Worm (Caenorhabditis elegans) whole organism, mixed stage, embryonic: Measurements from ENCODE around the gene hacl-1.

Experiments used
- lsy-2 ChIP-seq: fragments of 150-350 bp; optimal IDR thresholded peaks from 2 replicates; lab custom pipeline; 2014; ENCODE audit warnings: missing biosample characterization, missing genetic modification characterization
- nhr-2 ChIP-seq: fragments of 150-350 bp; optimal IDR thresholded peaks from 2 replicates; lab custom pipeline; 2014; ENCODE audit warnings: missing biosample characterization, missing genetic modification characterization
- nhr-237 ChIP-seq: fragments of 150-350 bp; optimal IDR thresholded peaks from 2 replicates; lab custom pipeline; 2014; ENCODE audit warnings: missing biosample characterization, missing genetic modification characterization
- nhr-28 ChIP-seq: fragments of 150-350 bp; optimal IDR thresholded peaks from 2 replicates; lab custom pipeline; 2014; ENCODE audit warnings: missing biosample characterization, missing genetic modification characterization
- nhr-76 ChIP-seq: sonication (generic microtip); optimal IDR thresholded peaks from 2 replicates; lab custom pipeline; 2017; ENCODE audit warnings: missing biosample characterization, missing genetic modification characterization
- pha-4 ChIP-seq: fragments of 150-350 bp; optimal IDR thresholded peaks from 2 replicates; lab custom pipeline; 2018; ENCODE audit warnings: missing biosample characterization, missing genetic modification reagents, missing genetic modification characterization
- snpc-4 ChIP-seq: fragments of 150-350 bp; optimal IDR thresholded peaks from 2 replicates; lab custom pipeline; 2014; ENCODE audit warnings: missing biosample characterization, missing genetic modification characterization
- unc-39 ChIP-seq: fragments of 150-350 bp; optimal IDR thresholded peaks from 2 replicates; lab custom pipeline; 2014; ENCODE audit warnings: missing biosample characterization, missing genetic modification characterization

ce11 chrII:11495806-11496205, 3.0 kb upstream of the hacl-1 start:
- no peak for TF ChIP-seq nhr-28 (tag; lab: Kevin White, UChicago)
- TF ChIP-seq unc-39 (tag; lab: Kevin White, UChicago): no peak
- TF ChIP-seq nhr-2 (tag; lab: Kevin White, UChicago): no peak
- TF ChIP-seq pha-4 (tag; lab: Kevin White, UChicago): no peak
- TF ChIP-seq nhr-76 (tag; lab: Kevin White, UChicago): no peak
- TF ChIP-seq lsy-2 (tag; lab: Kevin White, UChicago): no peak
- no peak for TF ChIP-seq snpc-4 (tag; lab: Kevin White, UChicago)
- no peak for TF ChIP-seq nhr-237
